Worm (Caenorhabditis elegans) whole organism, mixed stage, embryonic: ENCODE data around the gene C56A3.6.

Source experiments
- mab-5 ChIP-seq: fragments of 150-350 bp; optimal IDR thresholded peaks from 2 replicates; lab custom pipeline; 2014; ENCODE audit warnings: missing biosample characterization, missing genetic modification characterization
- nhr-76 ChIP-seq: sonication (generic microtip); optimal IDR thresholded peaks from 2 replicates; lab custom pipeline; 2017; ENCODE audit warnings: missing biosample characterization, missing genetic modification characterization
- unc-39 ChIP-seq: fragments of 150-350 bp; optimal IDR thresholded peaks from 2 replicates; lab custom pipeline; 2014; ENCODE audit warnings: missing biosample characterization, missing genetic modification characterization

DNA sequence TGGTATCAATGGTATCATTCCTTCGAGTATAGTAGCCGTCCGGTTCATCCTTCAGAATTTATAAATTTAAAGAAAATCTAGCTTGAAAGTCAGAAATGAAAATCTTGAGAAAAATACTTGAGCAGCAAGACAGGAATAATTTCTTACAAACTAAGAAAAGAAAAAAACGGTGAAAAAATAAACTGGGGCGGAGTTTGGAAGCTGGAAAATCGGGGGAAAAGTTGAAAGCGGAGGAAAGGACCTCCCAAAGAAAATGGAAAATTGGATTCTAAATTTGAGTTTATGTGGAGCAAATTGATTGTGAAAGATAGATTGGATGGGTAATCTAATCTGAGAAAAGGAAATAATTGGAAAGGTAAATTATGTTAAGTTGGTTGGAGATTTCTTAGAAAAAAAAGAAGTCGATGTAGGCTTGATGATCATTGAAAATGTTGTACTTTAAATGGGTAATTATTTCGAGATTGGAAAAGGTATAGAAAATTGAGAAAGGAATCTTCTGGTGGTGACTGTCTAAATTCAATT lies 20.1 kb downstream of the C56A3.6 start, which contains the start of gene frpr-5:
- TF ChIP-seq mab-5 (tag; lab: Kevin White, UChicago) (no peak), unc-39 (tag; lab: Kevin White, UChicago) (no peak), nhr-76 (tag; lab: Kevin White, UChicago) (no peak)
